Worm (Caenorhabditis elegans): Measurements from ENCODE around the gene nhr-239.

DNA sequence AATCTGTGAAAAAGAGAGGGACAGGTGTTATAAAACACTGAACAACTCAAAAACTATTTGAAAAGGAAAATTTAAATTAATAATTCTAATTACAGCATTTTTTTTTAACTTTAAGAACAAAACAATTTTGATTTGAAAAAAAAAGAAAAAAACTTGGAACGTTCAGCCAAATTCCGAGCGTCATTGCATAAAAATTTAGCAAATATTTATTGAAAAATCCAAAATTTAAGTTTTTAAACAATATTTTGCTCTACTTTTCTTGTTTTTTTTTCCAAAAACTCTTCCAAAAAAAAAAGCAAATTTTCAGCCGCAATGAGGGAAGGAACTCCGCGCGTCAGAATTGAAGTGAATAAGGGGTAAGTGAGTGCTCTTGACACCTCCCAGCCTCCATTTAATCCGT, 11.9 kb upstream of the nhr-239 start, which contains the start of gene feh-1:
- TF ChIP-seq lin-39 (tag; optimal IDR thresholded peaks at IDR 0.05) (no peak), pax-3 (tag; optimal IDR thresholded peaks at IDR 0.05) (no peak), sox-4 (tag; optimal IDR thresholded peaks at IDR 0.05) (no peak), lsy-2 (tag; optimal IDR thresholded peaks at IDR 0.05) (no peak)

All from whole organism, L1 larva.